Fruit fly (Drosophila melanogaster): Measurements from ENCODE around the gene Ski6.

Ski6 gene

DNA sequence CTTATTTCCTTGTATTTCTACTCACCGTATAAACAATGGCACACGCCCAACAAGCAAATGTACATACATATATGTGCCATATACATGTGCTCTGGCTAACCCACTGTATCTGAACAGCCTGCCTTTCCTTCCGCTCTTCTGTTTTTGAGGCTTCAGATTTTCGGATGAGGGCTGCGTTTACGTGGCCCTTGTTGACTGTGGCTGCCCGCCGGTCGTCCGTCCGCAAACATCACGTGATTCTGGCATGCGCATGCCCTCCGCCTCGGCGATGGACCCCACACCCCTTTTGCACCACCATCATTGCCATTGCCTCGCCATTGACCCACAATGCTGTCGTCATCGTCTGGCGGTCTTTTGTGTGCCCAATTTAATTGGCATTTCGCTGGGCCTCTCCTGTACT, 17.0 kb downstream of the Ski6 start:
- no peak for TF ChIP-seq usp (GFP tag; optimal IDR thresholded peaks at IDR 0.05)
- TF ChIP-seq br (GFP tag; optimal IDR thresholded peaks at IDR 0.05) = peak; percentile 52
- no peak for TF ChIP-seq sv (GFP tag; optimal IDR thresholded peaks at IDR 0.05)
- peak; percentile 70 for TF ChIP-seq h (GFP tag; optimal IDR thresholded peaks at IDR 0.05)
- peak; percentile 21 for TF ChIP-seq OdsH (GFP tag; optimal IDR thresholded peaks at IDR 0.05)
- TF ChIP-seq Myc (optimal IDR thresholded peaks at IDR 0.05) = no peak
- TF ChIP-seq fru (GFP tag; optimal IDR thresholded peaks at IDR 0.05) = peak; percentile 21
- no peak for TF ChIP-seq dmrt93B (GFP tag; optimal IDR thresholded peaks at IDR 0.05)
- TF ChIP-seq Hr83 (GFP tag; optimal IDR thresholded peaks at IDR 0.05; ENCODE audit: poor library complexity, severe bottlenecking) = peak; percentile 58
- no peak for TF ChIP-seq N (GFP tag; optimal IDR thresholded peaks at IDR 0.05)
- no peak for TF ChIP-seq woc (GFP tag; optimal IDR thresholded peaks at IDR 0.05)
- no peak for TF ChIP-seq GATAd (GFP tag; optimal IDR thresholded peaks at IDR 0.05)
- peak; percentile 15 for TF ChIP-seq Sp1 (GFP tag; optimal IDR thresholded peaks at IDR 0.05)
- peak in 1 of 2 experiments; percentile 4 for TF ChIP-seq foxo (GFP tag; optimal IDR thresholded peaks at IDR 0.05)
- TF ChIP-seq HLH106 (tag; optimal IDR thresholded peaks at IDR 0.05) = peak; percentile 22
- no peak for TF ChIP-seq Rel (GFP tag; optimal IDR thresholded peaks at IDR 0.05)
- peak; percentile 9 for TF ChIP-seq Rel (tag; optimal IDR thresholded peaks at IDR 0.05)
- TF ChIP-seq ey (GFP tag; optimal IDR thresholded peaks at IDR 0.05) = no peak
- TF ChIP-seq rgr (GFP tag; optimal IDR thresholded peaks at IDR 0.05) = peak; percentile 21
- TF ChIP-seq CrebA (GFP tag; optimal IDR thresholded peaks at IDR 0.05; ENCODE audit: borderline replicate concordance) = no peak
- TF ChIP-seq Mio (GFP tag; optimal IDR thresholded peaks at IDR 0.05) = no peak
- no peak for TF ChIP-seq sage (GFP tag; optimal IDR thresholded peaks at IDR 0.05)

DNA sequence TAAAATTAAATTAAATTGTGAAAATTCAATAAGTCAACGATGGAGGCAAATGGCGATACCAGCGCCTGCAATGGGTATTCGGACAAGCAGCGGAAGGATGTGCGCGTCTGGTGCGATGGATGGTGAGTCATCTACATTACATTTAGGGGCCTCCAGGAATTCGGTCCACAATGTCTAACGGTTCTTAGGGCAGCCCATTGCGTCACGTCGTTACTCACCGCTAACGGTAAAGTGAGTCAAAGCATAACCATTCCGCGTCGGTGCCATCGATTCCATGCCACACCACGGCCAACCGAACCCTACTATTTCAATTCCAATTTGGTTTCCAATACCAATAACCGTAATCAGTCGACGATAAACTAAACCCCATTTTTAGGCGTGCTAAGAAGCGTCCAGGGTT, 18.1 kb downstream of the Ski6 start:
- TF ChIP-seq Hr78 (GFP tag; optimal IDR thresholded peaks at IDR 0.05) (no peak), dl (GFP tag; optimal IDR thresholded peaks at IDR 0.05; ENCODE audit: insufficient read depth in 1 of 2, partially characterized antibody in 2 of 2) (no peak), brk (GFP tag; optimal IDR thresholded peaks at IDR 0.05) (no peak), h (GFP tag; optimal IDR thresholded peaks at IDR 0.05) (no peak), usp (GFP tag; optimal IDR thresholded peaks at IDR 0.05) (no peak), GATAd (GFP tag; optimal IDR thresholded peaks at IDR 0.05) (no peak), jim (GFP tag; optimal IDR thresholded peaks at IDR 0.05) (no peak), HLH106 (tag; optimal IDR thresholded peaks at IDR 0.05) (no peak), psq (GFP tag; optimal IDR thresholded peaks at IDR 0.05) (no peak)

DNA sequence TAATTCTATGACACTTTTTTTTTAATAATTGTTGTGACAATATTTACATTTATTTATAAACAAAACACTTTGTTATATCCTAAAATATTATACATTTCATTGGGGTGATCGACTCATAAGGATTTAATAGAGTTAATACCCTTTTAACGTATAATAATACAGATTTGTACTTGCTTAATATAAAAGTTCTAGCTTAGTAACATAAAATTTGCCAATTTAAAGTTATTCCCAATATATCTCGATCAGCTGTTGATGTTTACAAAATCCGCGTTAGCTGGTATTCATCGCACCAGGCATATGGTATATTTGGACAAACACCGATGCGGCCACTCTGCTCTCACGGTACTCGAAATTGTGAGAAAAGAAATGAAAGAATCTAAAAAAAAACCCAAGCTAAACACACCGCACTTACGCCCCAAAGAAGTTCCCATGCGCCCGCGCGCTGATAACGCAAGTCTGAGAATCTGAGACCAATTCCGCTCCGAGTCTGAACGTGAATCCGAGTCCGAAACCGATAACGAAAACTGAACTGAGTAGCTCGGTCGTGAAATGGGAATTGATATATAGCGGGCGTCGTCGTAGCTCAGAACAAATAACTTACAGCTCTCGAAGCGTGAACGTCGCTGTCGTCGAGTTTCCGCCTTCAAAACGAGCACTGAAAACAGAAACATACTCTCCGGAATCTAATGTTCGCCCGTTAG, 18.6 kb downstream of the Ski6 start, which contains the start of gene Pect:
Pect (plus strand) TSS at position 326 of the 701 bp plus-strand sequence.
- TF ChIP-seq Dif (GFP tag; optimal IDR thresholded peaks at IDR 0.05; ENCODE audit: partially characterized antibody) (peak; percentile 51), usp (GFP tag; optimal IDR thresholded peaks at IDR 0.05) (no peak), Rel (GFP tag; optimal IDR thresholded peaks at IDR 0.05) (no peak), Rel (tag; optimal IDR thresholded peaks at IDR 0.05) (peak; percentile 53), dl (GFP tag; optimal IDR thresholded peaks at IDR 0.05; ENCODE audit: insufficient read depth in 1 of 2, partially characterized antibody in 2 of 2) (peak in 1 of 2 experiments; percentile 17), h (GFP tag; optimal IDR thresholded peaks at IDR 0.05) (peak; percentile 47), Sp1 (GFP tag; optimal IDR thresholded peaks at IDR 0.05) (peak; percentile 30), pan (optimal IDR thresholded peaks at IDR 0.05) (no peak), psq (GFP tag; optimal IDR thresholded peaks at IDR 0.05) (peak; percentile 43)

DNA sequence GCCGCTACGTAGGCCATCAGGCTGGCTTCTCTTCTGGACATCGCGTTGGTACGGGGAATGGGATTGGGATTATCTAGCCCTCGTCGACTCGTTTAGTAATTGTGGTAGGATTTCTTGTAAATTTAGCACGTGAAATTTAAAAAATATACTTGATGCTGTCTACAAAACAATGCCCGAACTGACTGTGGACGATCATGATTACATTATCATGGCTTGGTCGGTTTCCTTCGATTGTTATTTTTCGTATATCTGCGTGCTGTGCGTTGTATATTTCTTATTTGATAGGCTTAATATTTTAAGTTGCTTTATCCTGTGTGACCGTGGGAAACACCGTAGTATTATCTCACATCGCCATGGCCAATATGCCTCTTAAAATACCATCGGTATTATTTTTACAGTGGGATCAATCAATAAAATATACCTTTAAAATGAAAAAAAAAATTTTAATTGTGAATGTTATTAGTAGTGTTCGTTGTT, 19.2 kb downstream of the Ski6 start, which contains the start of gene CG16972:
CG16972 (minus strand) TSS at position 336 of the 477 bp plus-strand sequence.
- no peak for TF ChIP-seq Sp1 (GFP tag; optimal IDR thresholded peaks at IDR 0.05)
- no peak for TF ChIP-seq Rel (GFP tag; optimal IDR thresholded peaks at IDR 0.05)
- peak; percentile 76 for TF ChIP-seq Rel (tag; optimal IDR thresholded peaks at IDR 0.05)

DNA sequence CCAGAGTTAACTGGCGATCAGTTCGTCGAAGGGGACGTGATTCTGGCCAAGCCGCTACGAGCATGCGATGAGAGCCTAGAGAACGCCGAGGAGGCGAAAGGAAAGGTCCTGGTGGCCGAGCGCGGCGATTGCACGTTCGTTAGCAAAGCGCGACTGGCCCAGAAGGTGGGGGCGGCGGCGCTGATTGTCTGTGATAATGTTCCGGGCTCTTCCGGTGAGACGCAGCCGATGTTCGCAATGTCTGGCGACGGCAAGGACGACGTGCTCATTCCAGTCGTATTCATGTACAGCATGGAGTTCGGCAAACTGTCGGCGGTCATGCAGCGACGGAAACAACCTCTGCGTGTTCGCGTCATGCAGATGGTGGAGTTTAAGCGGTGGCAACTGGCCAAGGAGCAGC, 26.4 kb downstream of the Ski6 start:
- no peak for TF ChIP-seq N (GFP tag; optimal IDR thresholded peaks at IDR 0.05)
- no peak for TF ChIP-seq rgr (GFP tag; optimal IDR thresholded peaks at IDR 0.05)
- no peak for TF ChIP-seq tai (GFP tag; optimal IDR thresholded peaks at IDR 0.05)
- TF ChIP-seq jim (GFP tag; optimal IDR thresholded peaks at IDR 0.05) = no peak
- TF ChIP-seq dsf (GFP tag; optimal IDR thresholded peaks at IDR 0.05; ENCODE audit: borderline replicate concordance) = no peak
- TF ChIP-seq Hr83 (GFP tag; optimal IDR thresholded peaks at IDR 0.05; ENCODE audit: poor library complexity, severe bottlenecking) = no peak
- no peak for TF ChIP-seq psq (GFP tag; optimal IDR thresholded peaks at IDR 0.05)
- TF ChIP-seq Rel (GFP tag; optimal IDR thresholded peaks at IDR 0.05) = no peak
- no peak for TF ChIP-seq Rel (tag; optimal IDR thresholded peaks at IDR 0.05)
- no peak for TF ChIP-seq Dfd (GFP tag; optimal IDR thresholded peaks at IDR 0.05)
- no peak for TF ChIP-seq Abd-B (GFP tag; optimal IDR thresholded peaks at IDR 0.05)
- no peak for TF ChIP-seq brk (GFP tag; optimal IDR thresholded peaks at IDR 0.05)
- TF ChIP-seq Hnf4 (GFP tag; optimal IDR thresholded peaks at IDR 0.05) = no peak
- no peak for TF ChIP-seq foxo (GFP tag; optimal IDR thresholded peaks at IDR 0.05)
- TF ChIP-seq br (GFP tag; optimal IDR thresholded peaks at IDR 0.05) = no peak

Measured in whole organism, wandering third instar larva.